Worm (Caenorhabditis elegans) whole organism, L2 larva: Measurements from ENCODE around the gene chtl-1.

Experiments used
- C34F6.9 ChIP-seq: fragments of 150-350 bp; optimal IDR thresholded peaks from 2 replicates; lab custom pipeline; 2014; ENCODE audit warnings: missing biosample characterization, missing genetic modification characterization
- F13H6.1 ChIP-seq: sonication (generic microtip); optimal IDR thresholded peaks from 2 replicates; lab custom pipeline; 2016; ENCODE audit warnings: missing genetic modification characterization, missing compliant biosample characterization
- R02D3.7 ChIP-seq: fragments of 150-350 bp; optimal IDR thresholded peaks from 2 replicates; lab custom pipeline; 2014; ENCODE audit warnings: missing biosample characterization, missing genetic modification characterization
- Y55F3AM.14 ChIP-seq: fragments of 200-800 bp; sonication (Bioruptor generic); optimal IDR thresholded peaks from 2 replicates; lab custom pipeline; 2018; ENCODE audit warnings: mild to moderate bottlenecking, missing genetic modification characterization, missing compliant biosample characterization
- ZK546.5 ChIP-seq: sonication (generic microtip); optimal IDR thresholded peaks from 2 replicates; lab custom pipeline; 2017; ENCODE audit warnings: missing biosample characterization, missing genetic modification characterization
- alr-1 ChIP-seq: fragments of 150-350 bp; optimal IDR thresholded peaks from 2 replicates; lab custom pipeline; 2014; ENCODE audit warnings: missing biosample characterization, missing genetic modification characterization
- aly-2 ChIP-seq: fragments of 150-350 bp; optimal IDR thresholded peaks from 2 replicates; lab custom pipeline; 2014; ENCODE audit warnings: missing biosample characterization, missing genetic modification characterization
- ama-1 ChIP-seq: fragments of 150-350 bp; optimal IDR thresholded peaks from 2 replicates; lab custom pipeline; 2018; ENCODE audit warnings: inconsistent platforms
- blmp-1 ChIP-seq: sonication (generic microtip); optimal IDR thresholded peaks from 2 replicates; lab custom pipeline; 2017; ENCODE audit warnings: missing genetic modification characterization, mild to moderate bottlenecking, missing compliant biosample characterization, antibody characterized with exemption, moderate library complexity; ENCODE audit not compliant: insufficient read depth
- ceh-16 ChIP-seq: fragments of 150-350 bp; optimal IDR thresholded peaks from 2 replicates; lab custom pipeline; 2014; ENCODE audit warnings: missing biosample characterization, missing genetic modification characterization
- ceh-82 ChIP-seq: fragments of 150-350 bp; optimal IDR thresholded peaks from 2 replicates; lab custom pipeline; 2014; ENCODE audit warnings: missing biosample characterization, missing genetic modification characterization
- crh-2 ChIP-seq: sonication (generic microtip); optimal IDR thresholded peaks from 2 replicates; lab custom pipeline; 2017; ENCODE audit warnings: missing biosample characterization, missing genetic modification characterization
- dmd-4 ChIP-seq: sonication (generic microtip); optimal IDR thresholded peaks from 2 replicates; lab custom pipeline; 2017; ENCODE audit warnings: missing biosample characterization, missing genetic modification characterization
- elt-1 ChIP-seq: fragments of 150-350 bp; optimal IDR thresholded peaks from 2 replicates; lab custom pipeline; 2014; ENCODE audit warnings: missing biosample characterization, missing genetic modification characterization
- elt-3 ChIP-seq: sonication (generic microtip); optimal IDR thresholded peaks from 2 replicates; lab custom pipeline; 2017; ENCODE audit warnings: missing biosample characterization, missing genetic modification characterization
- fos-1 ChIP-seq: fragments of 150-350 bp; optimal IDR thresholded peaks from 2 replicates; lab custom pipeline; 2014; ENCODE audit warnings: missing biosample characterization, missing genetic modification characterization
- gmeb-1 ChIP-seq: fragments of 150-350 bp; optimal IDR thresholded peaks from 2 replicates; lab custom pipeline; 2014; ENCODE audit warnings: missing biosample characterization, missing genetic modification characterization
- lin-11 ChIP-seq: fragments of 150-350 bp; sonication (generic microtip); optimal IDR thresholded peaks from 2 replicates; lab custom pipeline; 2014; ENCODE audit warnings: missing biosample characterization, missing genetic modification characterization, inconsistent platforms, mixed read lengths
- lin-13 ChIP-seq: fragments of 150-350 bp; optimal IDR thresholded peaks from 2 replicates; lab custom pipeline; 2014; ENCODE audit warnings: missing biosample characterization, missing genetic modification reagents, missing genetic modification characterization
- lin-39 ChIP-seq: fragments of 150-350 bp; optimal IDR thresholded peaks from 2 replicates; lab custom pipeline; 2014; ENCODE audit warnings: missing biosample characterization, missing genetic modification reagents, missing genetic modification characterization
- lsy-2 ChIP-seq, 2 experiments: fragments of 150-350 bp in 1 of 2; sonication (generic microtip) in 1 of 2; optimal IDR thresholded peaks; 2 replicates each; lab custom pipeline; 2014 to 2017; ENCODE audit warnings: missing biosample characterization in 2 of 2, missing genetic modification characterization in 2 of 2
- mab-5 ChIP-seq: fragments of 150-350 bp; optimal IDR thresholded peaks from 2 replicates; lab custom pipeline; 2014; ENCODE audit warnings: missing biosample characterization, missing genetic modification characterization
- mdl-1 ChIP-seq, 2 experiments: fragments of 150-350 bp in 1 of 2; sonication (generic microtip) in 1 of 2; optimal IDR thresholded peaks; 2 replicates each; lab custom pipeline; 2017; ENCODE audit warnings: missing biosample characterization in 2 of 2, missing genetic modification characterization in 2 of 2
- nhr-10 ChIP-seq: sonication (generic microtip); optimal IDR thresholded peaks from 2 replicates; lab custom pipeline; 2017; ENCODE audit warnings: missing biosample characterization, missing genetic modification characterization
- nhr-11 ChIP-seq: fragments of 150-350 bp; optimal IDR thresholded peaks from 2 replicates; lab custom pipeline; 2014; ENCODE audit warnings: missing biosample characterization, missing genetic modification characterization
- nhr-129 ChIP-seq: fragments of 150-350 bp; optimal IDR thresholded peaks from 2 replicates; lab custom pipeline; 2014; ENCODE audit warnings: missing biosample characterization, missing genetic modification characterization
- nhr-21 ChIP-seq: fragments of 150-350 bp; optimal IDR thresholded peaks from 2 replicates; lab custom pipeline; 2014; ENCODE audit warnings: missing biosample characterization, missing genetic modification characterization
- nhr-23 ChIP-seq: fragments of 150-350 bp; optimal IDR thresholded peaks from 2 replicates; lab custom pipeline; 2014; ENCODE audit warnings: missing biosample characterization, missing genetic modification reagents, missing genetic modification characterization
- nhr-237 ChIP-seq: fragments of 150-350 bp; optimal IDR thresholded peaks from 2 replicates; lab custom pipeline; 2014; ENCODE audit warnings: missing biosample characterization, missing genetic modification characterization
- nhr-25 ChIP-seq: fragments of 150-350 bp; sonication (generic microtip); optimal IDR thresholded peaks from 3 replicates; lab custom pipeline; 2014; ENCODE audit warnings: missing biosample characterization, missing genetic modification characterization
- nhr-6 ChIP-seq: fragments of 150-350 bp; optimal IDR thresholded peaks from 2 replicates; lab custom pipeline; 2014; ENCODE audit warnings: missing biosample characterization, missing genetic modification characterization
- nhr-77 ChIP-seq: fragments of 150-350 bp; optimal IDR thresholded peaks from 2 replicates; lab custom pipeline; 2014; ENCODE audit warnings: missing biosample characterization, missing genetic modification characterization
- peb-1 ChIP-seq: fragments of 150-350 bp; optimal IDR thresholded peaks from 2 replicates; lab custom pipeline; 2014; ENCODE audit warnings: missing biosample characterization, missing genetic modification characterization
- sem-4 ChIP-seq: fragments of 150-350 bp; optimal IDR thresholded peaks from 2 replicates; lab custom pipeline; 2014; ENCODE audit warnings: missing biosample characterization, missing genetic modification reagents, missing genetic modification characterization
- skn-1 ChIP-seq: sonication (generic microtip); optimal IDR thresholded peaks from 2 replicates; lab custom pipeline; 2017; ENCODE audit warnings: missing biosample characterization, missing genetic modification characterization
- sma-3 ChIP-seq: sonication (generic microtip); optimal IDR thresholded peaks from 2 replicates; lab custom pipeline; 2016; ENCODE audit warnings: missing genetic modification reagents, missing genetic modification characterization, missing compliant biosample characterization
- sma-9 ChIP-seq, 2 experiments: fragments of 150-350 bp in 1 of 2; sonication (generic microtip) in 1 of 2; optimal IDR thresholded peaks; 2 replicates each; lab custom pipeline; 2014 to 2016; ENCODE audit warnings: missing genetic modification characterization in 2 of 2, mild to moderate bottlenecking in 1 of 2, missing biosample characterization in 1 of 2, missing compliant biosample characterization in 1 of 2, missing genetic modification reagents in 1 of 2, moderate library complexity in 1 of 2
- snpc-4 ChIP-seq: fragments of 150-350 bp; optimal IDR thresholded peaks from 2 replicates; lab custom pipeline; 2014; ENCODE audit warnings: missing biosample characterization, missing genetic modification characterization
- unc-39 ChIP-seq: fragments of 150-350 bp; optimal IDR thresholded peaks from 2 replicates; lab custom pipeline; 2014; ENCODE audit warnings: missing biosample characterization, missing genetic modification characterization
- unc-55 ChIP-seq: fragments of 150-350 bp; sonication (generic microtip); optimal IDR thresholded peaks from 3 replicates; lab custom pipeline; 2014; ENCODE audit warnings: missing biosample characterization, missing genetic modification reagents, missing genetic modification characterization
- unc-62 ChIP-seq: fragments of 150-350 bp; optimal IDR thresholded peaks from 2 replicates; lab custom pipeline; 2014; ENCODE audit warnings: missing biosample characterization, missing genetic modification reagents, missing genetic modification characterization
- zag-1 ChIP-seq: fragments of 150-350 bp; optimal IDR thresholded peaks from 2 replicates; lab custom pipeline; 2014; ENCODE audit warnings: missing biosample characterization, missing genetic modification characterization
- ztf-1 ChIP-seq: fragments of 200-800 bp; sonication (Bioruptor generic); conservative IDR thresholded peaks from 2 replicates; pipeline ENCODE4 v1.3.6; 2022; ENCODE audit warnings: missing genetic modification characterization, missing compliant biosample characterization
- ztf-11 ChIP-seq: sonication (generic microtip); optimal IDR thresholded peaks from 2 replicates; lab custom pipeline; 2017; ENCODE audit warnings: missing biosample characterization, missing genetic modification characterization
- ztf-4 ChIP-seq: fragments of 150-350 bp; optimal IDR thresholded peaks from 2 replicates; lab custom pipeline; 2014; ENCODE audit warnings: missing biosample characterization, missing genetic modification characterization

Gene chtl-1

DNA sequence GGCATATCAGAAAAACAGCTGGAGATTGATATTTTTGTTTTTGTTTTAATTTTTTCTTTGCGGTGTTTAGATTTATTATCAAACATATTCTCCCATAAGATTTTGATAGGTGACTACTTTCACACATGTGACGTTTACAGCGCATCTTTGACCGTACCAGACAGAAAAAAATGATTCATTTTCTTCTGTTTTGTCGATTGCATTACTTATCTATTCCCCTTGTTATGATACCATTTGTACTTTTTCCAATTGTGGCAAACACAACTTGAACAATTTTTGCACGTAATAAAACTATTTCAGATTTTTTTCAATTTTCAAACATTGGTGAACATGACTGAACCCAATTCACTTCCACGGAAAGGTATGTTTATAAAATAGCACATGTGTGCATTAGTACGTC is 19.8 kb downstream of the chtl-1 start, which contains the start of gene C26B9.1:
TSS of gene C26B9.1 (plus strand) at position 301 of the 400 bp plus-strand sequence.
- TF ChIP-seq Y55F3AM.14 (GFP tag; lab: Kevin White, UChicago) (no peak), sma-9 (GFP tag; optimal IDR thresholded peaks at IDR 0.05; lab: Kevin White, UChicago) (peak; percentile 24), sma-9 (tag; optimal IDR thresholded peaks at IDR 0.05; lab: Kevin White, UChicago) (no peak), ama-1 (lab: Kevin White, UChicago) (no peak), C34F6.9 (tag; lab: Kevin White, UChicago) (peak; percentile 14)

DNA sequence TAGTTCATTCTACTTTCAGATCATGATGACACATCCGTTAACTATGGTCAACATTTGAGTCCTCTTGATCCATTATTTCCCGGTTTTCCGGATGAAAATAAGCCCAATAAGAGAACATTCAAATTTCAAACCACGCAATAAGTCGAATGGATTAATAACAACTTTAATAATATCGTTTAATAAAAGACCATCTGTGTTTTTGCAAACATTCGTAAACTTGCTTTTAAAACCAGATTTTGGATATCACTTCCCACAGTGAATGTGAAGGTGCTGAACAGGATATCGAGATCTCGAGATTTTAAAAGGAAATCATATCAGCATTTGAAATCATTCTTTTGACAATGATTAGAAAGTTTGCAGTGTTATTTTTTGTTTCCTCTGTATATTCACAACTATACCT is 22.1 kb downstream of the chtl-1 start, which contains the start of gene C26B9.7:
TSS of gene C26B9.7 (plus strand) at position 301 of the 400 bp plus-strand sequence.
- TF ChIP-seq skn-1 (tag; lab: Kevin White, UChicago): no peak
- no peak for TF ChIP-seq sma-3 (GFP tag; lab: Kevin White, UChicago)
- TF ChIP-seq unc-39 (tag; lab: Kevin White, UChicago): no peak
- no peak for TF ChIP-seq nhr-237 (tag; lab: Kevin White, UChicago)
- no peak for TF ChIP-seq ztf-11 (tag; lab: Kevin White, UChicago)
- no peak for TF ChIP-seq gmeb-1 (tag; lab: Kevin White, UChicago)
- TF ChIP-seq nhr-129 (tag; lab: Kevin White, UChicago): no peak
- TF ChIP-seq Y55F3AM.14 (GFP tag; lab: Kevin White, UChicago): no peak
- no peak for TF ChIP-seq ztf-4

DNA sequence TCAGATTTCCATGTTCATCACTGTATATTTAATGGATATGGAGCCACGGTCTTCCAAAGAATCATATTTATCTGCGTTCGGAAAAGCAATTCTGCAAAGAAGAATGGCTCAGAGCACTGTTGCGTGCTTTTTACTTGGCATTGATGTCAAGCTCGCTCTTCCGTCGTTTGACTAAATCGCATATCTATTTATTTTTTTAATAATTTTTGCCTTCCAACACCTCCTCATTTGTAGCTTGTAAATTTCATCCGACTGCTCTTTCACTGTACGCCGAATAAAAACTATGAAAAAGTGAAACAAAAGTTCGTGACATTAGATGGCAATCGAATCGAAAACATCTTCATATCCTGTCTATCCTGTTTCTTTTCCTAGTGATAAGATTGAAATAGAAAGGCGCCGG is 24.2 kb downstream of the chtl-1 start, which contains the start of gene C26B9.2:
TSS of gene C26B9.2 (plus strand) at position 301 of the 400 bp plus-strand sequence.
- TF ChIP-seq lsy-2 (tag; optimal IDR thresholded peaks at IDR 0.05; lab: Kevin White, UChicago): no peak
- no peak for TF ChIP-seq R02D3.7 (tag; lab: Kevin White, UChicago)
- TF ChIP-seq unc-55 (GFP tag; lab: Kevin White, UChicago): no peak

DNA sequence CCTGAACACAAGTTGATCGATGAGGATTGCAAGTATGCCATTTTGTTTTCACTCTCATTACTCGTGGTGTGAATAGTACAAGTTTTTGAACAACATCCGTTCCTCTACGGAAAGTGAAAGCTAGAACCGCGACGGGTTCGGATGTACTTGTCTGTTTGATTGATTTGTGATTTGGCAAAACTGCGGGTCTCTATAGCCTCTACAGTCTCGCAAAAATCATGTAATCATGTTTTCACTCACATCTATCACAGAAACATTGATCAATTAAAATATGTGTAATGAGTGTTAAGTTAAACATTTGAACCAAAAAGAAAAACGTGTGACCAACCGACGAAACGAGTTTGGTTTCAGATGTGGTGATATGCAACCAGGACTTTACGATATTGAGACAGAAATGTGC is 24.8 kb downstream of the chtl-1 start:
- TF ChIP-seq ama-1 (lab: Kevin White, UChicago): no peak
- no peak for TF ChIP-seq gmeb-1 (tag; lab: Kevin White, UChicago)
- peak; percentile 9 for TF ChIP-seq unc-62 (GFP tag; lab: Kevin White, UChicago)
- TF ChIP-seq ztf-1: no peak
- TF ChIP-seq nhr-25 (tag; lab: Kevin White, UChicago): peak; percentile 69
- no peak for TF ChIP-seq lin-39 (tag; lab: Kevin White, UChicago)
- no peak for TF ChIP-seq elt-3 (tag; lab: Kevin White, UChicago)
- no peak for TF ChIP-seq mdl-1 (tag; optimal IDR thresholded peaks at IDR 0.05; lab: Kevin White, UChicago)
- no peak for TF ChIP-seq sem-4
- TF ChIP-seq nhr-10 (tag; lab: Kevin White, UChicago): no peak
- no peak for TF ChIP-seq R02D3.7 (tag; lab: Kevin White, UChicago)
- TF ChIP-seq lin-11 (tag; lab: Kevin White, UChicago): no peak
- TF ChIP-seq nhr-11 (tag; lab: Kevin White, UChicago): no peak
- no peak for TF ChIP-seq unc-55 (GFP tag; lab: Kevin White, UChicago)
- peak; percentile 45 for TF ChIP-seq sma-9 (GFP tag; optimal IDR thresholded peaks at IDR 0.05; lab: Kevin White, UChicago)
- no peak for TF ChIP-seq sma-9 (tag; optimal IDR thresholded peaks at IDR 0.05; lab: Kevin White, UChicago)
- TF ChIP-seq unc-39 (tag; lab: Kevin White, UChicago): no peak
- TF ChIP-seq zag-1 (tag; lab: Kevin White, UChicago): no peak
- no peak for TF ChIP-seq Y55F3AM.14 (GFP tag; lab: Kevin White, UChicago)
- TF ChIP-seq nhr-23: no peak
- TF ChIP-seq ceh-82 (tag; lab: Kevin White, UChicago): no peak
- TF ChIP-seq nhr-6: no peak
- TF ChIP-seq ztf-4: no peak
- TF ChIP-seq nhr-237 (tag; lab: Kevin White, UChicago): no peak
- TF ChIP-seq ceh-16 (tag; lab: Kevin White, UChicago): no peak
- no peak for TF ChIP-seq F13H6.1 (tag; lab: Kevin White, UChicago)
- TF ChIP-seq nhr-77: no peak
- TF ChIP-seq blmp-1 (tag; lab: Kevin White, UChicago): peak; percentile 94
- TF ChIP-seq snpc-4 (tag; lab: Kevin White, UChicago): no peak
- TF ChIP-seq crh-2 (tag; lab: Kevin White, UChicago): no peak
- no peak for TF ChIP-seq nhr-129 (tag; lab: Kevin White, UChicago)
- TF ChIP-seq peb-1 (tag; lab: Kevin White, UChicago): no peak
- no peak for TF ChIP-seq aly-2
- no peak for TF ChIP-seq alr-1 (tag; lab: Kevin White, UChicago)
- TF ChIP-seq skn-1 (tag; lab: Kevin White, UChicago): no peak
- TF ChIP-seq elt-1: no peak
- TF ChIP-seq C34F6.9 (tag; lab: Kevin White, UChicago): no peak
- TF ChIP-seq ZK546.5 (tag; lab: Kevin White, UChicago): no peak
- peak; percentile 17 for TF ChIP-seq nhr-21 (tag; lab: Kevin White, UChicago)
- TF ChIP-seq fos-1 (tag; lab: Kevin White, UChicago): no peak
- no peak for TF ChIP-seq dmd-4
- no peak for TF ChIP-seq mab-5
- no peak for TF ChIP-seq ztf-11 (tag; lab: Kevin White, UChicago)
- TF ChIP-seq lin-13 (GFP tag; lab: Kevin White, UChicago): no peak
- TF ChIP-seq lsy-2 (tag; optimal IDR thresholded peaks at IDR 0.05; lab: Kevin White, UChicago): no peak
